Fruit fly (Drosophila melanogaster): ENCODE results near the gene Naa30A.

Gene Naa30A

DNA sequence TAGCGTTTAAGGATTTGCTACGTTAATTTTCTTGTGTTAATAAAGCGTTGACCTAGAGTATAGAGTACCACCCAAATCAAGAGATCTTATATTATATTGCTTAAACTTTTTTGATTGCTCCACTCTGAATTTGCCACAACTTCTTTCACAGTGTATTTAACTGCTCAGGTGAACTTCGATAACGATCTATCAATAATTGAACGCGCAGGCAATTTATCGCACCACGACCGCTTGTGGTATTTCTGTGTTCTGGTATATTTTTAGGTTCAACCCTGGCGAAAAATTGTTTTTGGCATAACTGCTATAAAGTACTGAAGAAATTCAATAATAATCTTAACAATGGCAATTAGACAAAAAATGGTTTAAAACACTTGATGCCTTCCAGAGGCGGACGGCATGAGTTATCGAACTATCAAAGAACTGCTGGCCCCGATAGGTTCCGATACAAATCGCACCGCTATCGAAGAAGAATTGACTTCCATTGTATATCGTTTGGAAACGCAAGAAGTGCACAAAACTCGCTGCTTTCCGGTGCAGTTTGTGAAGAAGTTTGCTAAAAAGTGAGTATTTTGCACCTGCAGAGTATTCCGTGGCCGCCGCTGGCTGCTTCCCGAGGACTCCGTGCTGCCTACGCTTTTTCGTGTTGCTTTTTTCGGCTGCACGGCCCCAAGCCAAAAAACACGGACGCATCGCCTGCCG lies 28.3 kb downstream of the Naa30A start, which contains the start of gene ssx:
Gene ssx (plus strand): TSS at position 477 of the 699 bp plus-strand sequence.
- peak; percentile 24 for TF ChIP-seq CG8159 (tag; optimal IDR thresholded peaks at IDR 0.05)
- peak; percentile 43 for TF ChIP-seq Snoo (tag; optimal IDR thresholded peaks at IDR 0.05)
- TF ChIP-seq Ets98B (GFP tag; IDR thresholded peaks at IDR 0.05) = peak; percentile 62
- peak; percentile 38; the same call in 1 of the 3 replicates for TF ChIP-seq fd96Ca (GFP tag; IDR thresholded peaks at IDR 0.05)
- no peak for TF ChIP-seq CG13204 (GFP tag; optimal IDR thresholded peaks at IDR 0.05)
- TF ChIP-seq CG12605 (GFP tag; IDR thresholded peaks at IDR 0.05) = peak; percentile 47
- TF ChIP-seq CG10348 (GFP tag; IDR thresholded peaks at IDR 0.05) = no peak
- TF ChIP-seq CG8301 (tag; optimal IDR thresholded peaks at IDR 0.05) = peak; percentile 30
- TF ChIP-seq CG4496 (GFP tag; IDR thresholded peaks at IDR 0.05) = peak; percentile 79; the same call in 2 of the 3 replicates
- TF ChIP-seq CG15710 (tag; optimal IDR thresholded peaks at IDR 0.05) = peak; percentile 29
- peak; percentile 12 for TF ChIP-seq CG9948 (tag; optimal IDR thresholded peaks at IDR 0.05)
- no peak for TF ChIP-seq Pif1B (GFP tag; optimal IDR thresholded peaks at IDR 0.05)
- no peak for TF ChIP-seq gl (tag; optimal IDR thresholded peaks at IDR 0.05)
- TF ChIP-seq CG17806 (tag; optimal IDR thresholded peaks at IDR 0.05) = peak; percentile 34
- no peak for TF ChIP-seq D1 (tag; optimal IDR thresholded peaks at IDR 0.05)
- no peak for TF ChIP-seq CG14655 (GFP tag; optimal IDR thresholded peaks at IDR 0.05)
- TF ChIP-seq rn (GFP tag; IDR thresholded peaks at IDR 0.05) = no peak; the same call in 1 of the 2 replicates
- peak; percentile 32; the same call in 1 of the 2 replicates for TF ChIP-seq CG32121 (GFP tag; IDR thresholded peaks at IDR 0.05)
- TF ChIP-seq CG34367 (tag; optimal IDR thresholded peaks at IDR 0.05) = no peak
- TF ChIP-seq Pif1A (GFP tag; optimal IDR thresholded peaks at IDR 0.05) = no peak
- no peak for TF ChIP-seq EcR (GFP tag; optimal IDR thresholded peaks at IDR 0.05)

DNA sequence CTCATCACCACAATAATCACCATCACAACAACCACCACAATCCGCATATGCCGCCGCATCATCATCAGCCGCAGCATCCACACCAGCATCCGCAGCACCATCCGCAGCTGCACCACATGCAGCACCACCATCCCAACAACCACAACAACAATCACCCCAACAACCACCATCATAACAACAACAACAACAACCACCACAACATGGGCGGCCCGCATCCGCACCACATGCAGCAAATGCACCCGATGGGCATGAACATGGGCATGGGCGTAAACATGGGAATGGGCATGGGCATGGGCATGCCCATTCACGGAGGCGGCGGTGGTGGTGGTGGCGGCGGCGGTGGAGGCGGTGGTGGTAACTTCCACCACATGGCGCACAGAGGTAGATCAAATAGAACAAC lies 30.8 kb downstream of the Naa30A start:
- TF ChIP-seq CG32121 (GFP tag; IDR thresholded peaks at IDR 0.05) = no peak
- no peak for TF ChIP-seq D1 (tag; optimal IDR thresholded peaks at IDR 0.05)
- no peak for TF ChIP-seq CG4496 (GFP tag; IDR thresholded peaks at IDR 0.05)
- no peak for TF ChIP-seq Ets98B (GFP tag; IDR thresholded peaks at IDR 0.05)
- TF ChIP-seq CG13204 (GFP tag; optimal IDR thresholded peaks at IDR 0.05) = no peak
- no peak for TF ChIP-seq CG8159 (tag; optimal IDR thresholded peaks at IDR 0.05)
- TF ChIP-seq CG15710 (tag; optimal IDR thresholded peaks at IDR 0.05) = no peak
- no peak for TF ChIP-seq CG9948 (tag; optimal IDR thresholded peaks at IDR 0.05)
- TF ChIP-seq CG8301 (tag; optimal IDR thresholded peaks at IDR 0.05) = no peak
- TF ChIP-seq CG14655 (GFP tag; optimal IDR thresholded peaks at IDR 0.05) = no peak
- no peak for TF ChIP-seq CG17806 (tag; optimal IDR thresholded peaks at IDR 0.05)
- TF ChIP-seq Pif1B (GFP tag; optimal IDR thresholded peaks at IDR 0.05) = no peak
- no peak for TF ChIP-seq Pif1A (GFP tag; optimal IDR thresholded peaks at IDR 0.05)
- TF ChIP-seq Snoo (tag; optimal IDR thresholded peaks at IDR 0.05) = no peak
- no peak for TF ChIP-seq CG10348 (GFP tag; IDR thresholded peaks at IDR 0.05)

DNA sequence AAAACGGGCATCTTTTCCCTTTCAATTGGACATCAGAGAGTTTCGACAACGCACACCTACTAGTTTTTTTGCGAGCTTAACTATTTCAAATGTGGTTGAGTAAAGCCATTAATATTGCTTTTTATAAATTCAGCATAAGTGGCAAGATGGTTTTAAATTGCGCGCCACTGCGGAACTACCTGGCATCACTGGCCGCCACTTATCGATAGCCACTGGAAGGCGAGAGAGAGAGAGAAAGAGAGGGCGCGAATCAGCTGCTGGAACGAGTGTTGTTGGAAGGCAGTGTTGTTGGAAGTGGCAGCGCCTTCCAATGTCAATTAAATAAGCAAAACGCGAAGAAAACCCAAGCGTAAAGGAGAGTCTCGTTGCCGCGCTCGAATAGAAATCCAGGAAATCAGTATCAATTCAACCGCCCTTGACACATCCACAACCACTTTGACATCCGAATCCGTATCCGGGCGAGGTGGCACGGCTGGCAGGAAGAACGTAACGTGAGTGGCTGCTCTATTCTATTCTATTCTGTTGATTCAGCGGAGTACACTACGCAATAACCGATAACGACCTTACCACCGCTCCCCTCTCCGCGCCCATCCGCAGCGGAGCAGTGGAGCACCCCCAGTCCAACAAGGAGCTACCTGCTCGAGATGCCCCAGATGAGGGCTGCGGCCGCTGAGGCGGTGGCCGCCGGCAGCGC lies 33.5 kb downstream of the Naa30A start, which contains the start of gene AMPKalpha:
Gene AMPKalpha (plus strand): TSS at position 272 of the 694 bp plus-strand sequence.
- TF ChIP-seq Pif1A (GFP tag; optimal IDR thresholded peaks at IDR 0.05) (no peak), gl (tag; optimal IDR thresholded peaks at IDR 0.05) (no peak), CG8159 (tag; optimal IDR thresholded peaks at IDR 0.05) (no peak), CG4496 (GFP tag; IDR thresholded peaks at IDR 0.05) (no peak), CG9948 (tag; optimal IDR thresholded peaks at IDR 0.05) (no peak)

DNA sequence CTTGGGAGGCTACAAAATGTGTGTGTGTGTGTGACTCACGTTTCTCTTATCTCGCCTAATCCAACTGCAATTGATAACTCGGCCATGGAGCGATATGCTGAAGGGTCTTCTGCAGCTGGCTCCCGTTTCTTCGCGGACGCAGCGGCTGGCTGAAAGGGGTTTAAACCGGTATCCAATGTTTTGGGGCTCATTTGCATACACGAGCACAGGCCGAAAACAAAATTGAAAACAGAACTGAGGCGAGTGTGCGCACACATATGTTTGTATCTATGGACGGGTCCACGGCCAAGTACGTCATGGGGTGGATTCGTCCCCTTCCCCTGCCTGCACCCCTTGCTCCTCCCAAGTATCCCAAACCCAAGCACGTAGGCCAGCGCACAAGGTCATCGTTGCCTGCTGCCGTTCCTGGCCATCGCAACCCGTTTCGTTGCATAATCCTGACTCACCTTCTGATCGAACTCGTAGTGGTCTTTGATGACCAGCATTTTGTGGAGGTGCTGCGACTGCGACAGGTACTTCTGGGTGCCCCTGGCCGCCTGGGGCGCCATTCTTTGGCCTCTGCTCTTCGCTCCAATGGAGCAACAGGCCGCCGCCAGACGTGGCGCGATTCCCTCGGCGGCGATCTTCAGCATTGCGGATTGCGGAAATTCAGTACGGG lies 37.9 kb downstream of the Naa30A start:
- TF ChIP-seq CG4496 (GFP tag; IDR thresholded peaks at IDR 0.05) = no peak

DNA sequence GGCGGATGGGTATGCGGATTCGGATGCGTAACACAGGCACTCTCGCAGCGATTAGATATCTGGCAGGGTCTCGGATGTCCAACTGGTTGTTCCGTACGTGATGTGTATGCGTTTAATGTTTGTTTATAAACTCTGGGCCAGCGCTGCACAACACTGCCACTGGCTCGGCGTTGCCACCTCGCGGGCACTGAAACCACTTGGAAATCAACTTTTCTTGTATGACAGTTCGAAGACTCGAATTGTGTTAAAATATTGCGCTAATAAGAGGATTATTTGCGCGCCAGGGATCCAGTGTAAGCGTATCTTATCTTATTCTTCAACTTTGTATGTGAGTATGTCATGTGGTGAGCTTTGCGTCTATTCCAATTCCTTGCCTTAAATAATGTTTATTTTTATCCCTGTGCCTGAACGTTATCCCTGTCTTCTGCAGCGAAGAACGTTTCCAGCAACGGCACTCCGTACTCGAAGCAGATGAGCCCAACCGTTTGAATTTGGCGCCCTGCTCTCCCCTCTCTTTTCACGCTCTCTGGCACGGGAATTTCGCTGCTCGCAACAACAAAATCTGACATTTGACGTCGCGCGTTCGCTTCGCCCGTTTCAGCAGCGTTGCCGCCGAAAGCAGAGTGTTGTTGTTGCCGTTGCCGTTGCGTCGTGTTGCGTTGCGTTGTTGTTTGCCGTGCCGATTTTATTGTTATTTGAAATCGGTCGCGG lies 38.6 kb downstream of the Naa30A start, which contains the start of the genes CG3719 and CG32813:
Gene CG3719 (minus strand): TSS at position 131 of the 711 bp plus-strand sequence.
Gene CG32813 (plus strand): TSS at position 565 of the 711 bp plus-strand sequence.
- no peak for TF ChIP-seq gl (tag; optimal IDR thresholded peaks at IDR 0.05)
- peak; percentile 54 for TF ChIP-seq CG13204 (GFP tag; optimal IDR thresholded peaks at IDR 0.05)
- TF ChIP-seq Pif1B (GFP tag; optimal IDR thresholded peaks at IDR 0.05) = no peak
- peak; percentile 44; the same call in 2 of the 3 replicates for TF ChIP-seq CG4496 (GFP tag; IDR thresholded peaks at IDR 0.05)
